Worm (Caenorhabditis elegans) whole organism, L2 larva: ENCODE data around the gene fbxc-47.

Source experiments
- ZK546.5 ChIP-seq: sonication (generic microtip); optimal IDR thresholded peaks from 2 replicates; lab custom pipeline; 2017; ENCODE audit warnings: missing biosample characterization, missing genetic modification characterization
- ama-1 ChIP-seq: fragments of 150-350 bp; optimal IDR thresholded peaks from 2 replicates; lab custom pipeline; 2018; ENCODE audit warnings: inconsistent platforms
- fos-1 ChIP-seq: fragments of 150-350 bp; optimal IDR thresholded peaks from 2 replicates; lab custom pipeline; 2014; ENCODE audit warnings: missing biosample characterization, missing genetic modification characterization
- lin-13 ChIP-seq: fragments of 150-350 bp; optimal IDR thresholded peaks from 2 replicates; lab custom pipeline; 2014; ENCODE audit warnings: missing biosample characterization, missing genetic modification reagents, missing genetic modification characterization
- nhr-10 ChIP-seq: sonication (generic microtip); optimal IDR thresholded peaks from 2 replicates; lab custom pipeline; 2017; ENCODE audit warnings: missing biosample characterization, missing genetic modification characterization
- nhr-237 ChIP-seq: fragments of 150-350 bp; optimal IDR thresholded peaks from 2 replicates; lab custom pipeline; 2014; ENCODE audit warnings: missing biosample characterization, missing genetic modification characterization
- nhr-25 ChIP-seq: fragments of 150-350 bp; sonication (generic microtip); optimal IDR thresholded peaks from 3 replicates; lab custom pipeline; 2014; ENCODE audit warnings: missing biosample characterization, missing genetic modification characterization
- sem-4 ChIP-seq: fragments of 150-350 bp; optimal IDR thresholded peaks from 2 replicates; lab custom pipeline; 2014; ENCODE audit warnings: missing biosample characterization, missing genetic modification reagents, missing genetic modification characterization
- skn-1 ChIP-seq: sonication (generic microtip); optimal IDR thresholded peaks from 2 replicates; lab custom pipeline; 2017; ENCODE audit warnings: missing biosample characterization, missing genetic modification characterization
- unc-39 ChIP-seq: fragments of 150-350 bp; optimal IDR thresholded peaks from 2 replicates; lab custom pipeline; 2014; ENCODE audit warnings: missing biosample characterization, missing genetic modification characterization
- ztf-1 ChIP-seq: fragments of 200-800 bp; sonication (Bioruptor generic); conservative IDR thresholded peaks from 2 replicates; pipeline ENCODE4 v1.3.6; 2022; ENCODE audit warnings: missing genetic modification characterization, missing compliant biosample characterization
- ztf-11 ChIP-seq: sonication (generic microtip); optimal IDR thresholded peaks from 2 replicates; lab custom pipeline; 2017; ENCODE audit warnings: missing biosample characterization, missing genetic modification characterization
- ztf-4 ChIP-seq: fragments of 150-350 bp; optimal IDR thresholded peaks from 2 replicates; lab custom pipeline; 2014; ENCODE audit warnings: missing biosample characterization, missing genetic modification characterization

- no peak for TF ChIP-seq ZK546.5 (tag; lab: Kevin White, UChicago)
- no peak for TF ChIP-seq ztf-11 (tag; lab: Kevin White, UChicago)
- TF ChIP-seq sem-4: no peak
- no peak for TF ChIP-seq ztf-1 (GFP tag; lab: Robert Waterston, UW)
- TF ChIP-seq nhr-237 (tag; lab: Kevin White, UChicago): no peak
- TF ChIP-seq nhr-25 (tag; lab: Kevin White, UChicago): no peak
- no peak for TF ChIP-seq lin-13 (GFP tag; lab: Kevin White, UChicago)
- no peak for TF ChIP-seq unc-39 (tag; lab: Kevin White, UChicago)
- TF ChIP-seq nhr-10: no peak
- no peak for TF ChIP-seq ztf-4 (tag; lab: Kevin White, UChicago)
- TF ChIP-seq skn-1 (tag; lab: Kevin White, UChicago): no peak
- no peak for TF ChIP-seq ama-1 (lab: Kevin White, UChicago)
- TF ChIP-seq fos-1 (tag; lab: Kevin White, UChicago): peak; percentile 56
Observed at ce11 chrIV:3821554-3821953, 16.2 kb downstream of the fbxc-47 start.
